Worm (Caenorhabditis elegans): ENCODE data around the gene pmk-1.
A peak's percentile ranks its signal among the peaks of the same experiment; 100 is the strongest.

ce11 chrIV:8182566-8182965, 34.0 kb downstream of the pmk-1 start:
- no peak for TF ChIP-seq ceh-82 (tag; optimal IDR thresholded peaks at IDR 0.05)
- no peak for TF ChIP-seq nhr-12 (tag; optimal IDR thresholded peaks at IDR 0.05)
- TF ChIP-seq tbx-2 (tag; optimal IDR thresholded peaks at IDR 0.05) = no peak
- no peak for TF ChIP-seq ama-1 (optimal IDR thresholded peaks at IDR 0.05)
- no peak for TF ChIP-seq elt-2 (tag; optimal IDR thresholded peaks at IDR 0.05)
- TF ChIP-seq ceh-28 (tag; optimal IDR thresholded peaks at IDR 0.05) = no peak
- no peak for TF ChIP-seq hmg-11 (tag; optimal IDR thresholded peaks at IDR 0.05)
- TF ChIP-seq lsy-12 (tag; optimal IDR thresholded peaks at IDR 0.05) = peak; percentile 15
- TF ChIP-seq nhr-76 (tag; optimal IDR thresholded peaks at IDR 0.05) = no peak
- no peak for TF ChIP-seq nhr-28 (tag; optimal IDR thresholded peaks at IDR 0.05)
- TF ChIP-seq pha-4 (tag; optimal IDR thresholded peaks at IDR 0.05) = no peak
- no peak for TF ChIP-seq nhr-237 (tag; optimal IDR thresholded peaks at IDR 0.05)
- no peak for TF ChIP-seq snpc-4 (tag; optimal IDR thresholded peaks at IDR 0.05)

All from whole organism, L3 larva.